Worm (Caenorhabditis elegans) whole organism, L2 larva: ENCODE measurements around the gene col-165.

Experiments used
- C34F6.9 ChIP-seq: fragments of 150-350 bp; optimal IDR thresholded peaks from 2 replicates; lab custom pipeline; 2014; ENCODE audit warnings: missing biosample characterization, missing genetic modification characterization
- F13H6.1 ChIP-seq: sonication (generic microtip); optimal IDR thresholded peaks from 2 replicates; lab custom pipeline; 2016; ENCODE audit warnings: missing genetic modification characterization, missing compliant biosample characterization
- R02D3.7 ChIP-seq: fragments of 150-350 bp; optimal IDR thresholded peaks from 2 replicates; lab custom pipeline; 2014; ENCODE audit warnings: missing biosample characterization, missing genetic modification characterization
- Y55F3AM.14 ChIP-seq: fragments of 200-800 bp; sonication (Bioruptor generic); optimal IDR thresholded peaks from 2 replicates; lab custom pipeline; 2018; ENCODE audit warnings: mild to moderate bottlenecking, missing genetic modification characterization, missing compliant biosample characterization
- ZK546.5 ChIP-seq: sonication (generic microtip); optimal IDR thresholded peaks from 2 replicates; lab custom pipeline; 2017; ENCODE audit warnings: missing biosample characterization, missing genetic modification characterization
- alr-1 ChIP-seq: fragments of 150-350 bp; optimal IDR thresholded peaks from 2 replicates; lab custom pipeline; 2014; ENCODE audit warnings: missing biosample characterization, missing genetic modification characterization
- aly-2 ChIP-seq: fragments of 150-350 bp; optimal IDR thresholded peaks from 2 replicates; lab custom pipeline; 2014; ENCODE audit warnings: missing biosample characterization, missing genetic modification characterization
- ama-1 ChIP-seq: fragments of 150-350 bp; optimal IDR thresholded peaks from 2 replicates; lab custom pipeline; 2018; ENCODE audit warnings: inconsistent platforms
- blmp-1 ChIP-seq: sonication (generic microtip); optimal IDR thresholded peaks from 2 replicates; lab custom pipeline; 2017; ENCODE audit warnings: missing genetic modification characterization, mild to moderate bottlenecking, missing compliant biosample characterization, antibody characterized with exemption, moderate library complexity; ENCODE audit not compliant: insufficient read depth
- ceh-16 ChIP-seq: fragments of 150-350 bp; optimal IDR thresholded peaks from 2 replicates; lab custom pipeline; 2014; ENCODE audit warnings: missing biosample characterization, missing genetic modification characterization
- crh-2 ChIP-seq: sonication (generic microtip); optimal IDR thresholded peaks from 2 replicates; lab custom pipeline; 2017; ENCODE audit warnings: missing biosample characterization, missing genetic modification characterization
- dmd-4 ChIP-seq: sonication (generic microtip); optimal IDR thresholded peaks from 2 replicates; lab custom pipeline; 2017; ENCODE audit warnings: missing biosample characterization, missing genetic modification characterization
- egl-27 ChIP-seq: sonication (generic microtip); optimal IDR thresholded peaks from 3 replicates; lab custom pipeline; 2017; ENCODE audit warnings: missing biosample characterization, missing genetic modification reagents, missing genetic modification characterization
- elt-1 ChIP-seq: fragments of 150-350 bp; optimal IDR thresholded peaks from 2 replicates; lab custom pipeline; 2014; ENCODE audit warnings: missing biosample characterization, missing genetic modification characterization
- fos-1 ChIP-seq: fragments of 150-350 bp; optimal IDR thresholded peaks from 2 replicates; lab custom pipeline; 2014; ENCODE audit warnings: missing biosample characterization, missing genetic modification characterization
- gmeb-1 ChIP-seq: fragments of 150-350 bp; optimal IDR thresholded peaks from 2 replicates; lab custom pipeline; 2014; ENCODE audit warnings: missing biosample characterization, missing genetic modification characterization
- lin-13 ChIP-seq: fragments of 150-350 bp; optimal IDR thresholded peaks from 2 replicates; lab custom pipeline; 2014; ENCODE audit warnings: missing biosample characterization, missing genetic modification reagents, missing genetic modification characterization
- lin-39 ChIP-seq: fragments of 150-350 bp; optimal IDR thresholded peaks from 2 replicates; lab custom pipeline; 2014; ENCODE audit warnings: missing biosample characterization, missing genetic modification reagents, missing genetic modification characterization
- lsy-2 ChIP-seq, 2 experiments: fragments of 150-350 bp in 1 of 2; sonication (generic microtip) in 1 of 2; optimal IDR thresholded peaks; 2 replicates each; lab custom pipeline; 2014 to 2017; ENCODE audit warnings: missing biosample characterization in 2 of 2, missing genetic modification characterization in 2 of 2
- mab-5 ChIP-seq: fragments of 150-350 bp; optimal IDR thresholded peaks from 2 replicates; lab custom pipeline; 2014; ENCODE audit warnings: missing biosample characterization, missing genetic modification characterization
- mbf-1 ChIP-seq: sonication (generic microtip); optimal IDR thresholded peaks from 2 replicates; lab custom pipeline; 2017; ENCODE audit warnings: missing biosample characterization, missing genetic modification characterization
- mdl-1 ChIP-seq, 2 experiments: fragments of 150-350 bp in 1 of 2; sonication (generic microtip) in 1 of 2; optimal IDR thresholded peaks; 2 replicates each; lab custom pipeline; 2017; ENCODE audit warnings: missing biosample characterization in 2 of 2, missing genetic modification characterization in 2 of 2
- nhr-10 ChIP-seq: sonication (generic microtip); optimal IDR thresholded peaks from 2 replicates; lab custom pipeline; 2017; ENCODE audit warnings: missing biosample characterization, missing genetic modification characterization
- nhr-11 ChIP-seq: fragments of 150-350 bp; optimal IDR thresholded peaks from 2 replicates; lab custom pipeline; 2014; ENCODE audit warnings: missing biosample characterization, missing genetic modification characterization
- nhr-12 ChIP-seq: fragments of 150-350 bp; optimal IDR thresholded peaks from 2 replicates; lab custom pipeline; 2014; ENCODE audit warnings: missing biosample characterization, missing genetic modification characterization
- nhr-237 ChIP-seq: fragments of 150-350 bp; optimal IDR thresholded peaks from 2 replicates; lab custom pipeline; 2014; ENCODE audit warnings: missing biosample characterization, missing genetic modification characterization
- nhr-77 ChIP-seq: fragments of 150-350 bp; optimal IDR thresholded peaks from 2 replicates; lab custom pipeline; 2014; ENCODE audit warnings: missing biosample characterization, missing genetic modification characterization
- peb-1 ChIP-seq: fragments of 150-350 bp; optimal IDR thresholded peaks from 2 replicates; lab custom pipeline; 2014; ENCODE audit warnings: missing biosample characterization, missing genetic modification characterization
- skn-1 ChIP-seq: sonication (generic microtip); optimal IDR thresholded peaks from 2 replicates; lab custom pipeline; 2017; ENCODE audit warnings: missing biosample characterization, missing genetic modification characterization
- sma-3 ChIP-seq: sonication (generic microtip); optimal IDR thresholded peaks from 2 replicates; lab custom pipeline; 2016; ENCODE audit warnings: missing genetic modification reagents, missing genetic modification characterization, missing compliant biosample characterization
- snpc-4 ChIP-seq: fragments of 150-350 bp; optimal IDR thresholded peaks from 2 replicates; lab custom pipeline; 2014; ENCODE audit warnings: missing biosample characterization, missing genetic modification characterization
- unc-39 ChIP-seq: fragments of 150-350 bp; optimal IDR thresholded peaks from 2 replicates; lab custom pipeline; 2014; ENCODE audit warnings: missing biosample characterization, missing genetic modification characterization
- unc-55 ChIP-seq: fragments of 150-350 bp; sonication (generic microtip); optimal IDR thresholded peaks from 3 replicates; lab custom pipeline; 2014; ENCODE audit warnings: missing biosample characterization, missing genetic modification reagents, missing genetic modification characterization
- zag-1 ChIP-seq: fragments of 150-350 bp; optimal IDR thresholded peaks from 2 replicates; lab custom pipeline; 2014; ENCODE audit warnings: missing biosample characterization, missing genetic modification characterization
- ztf-1 ChIP-seq: fragments of 200-800 bp; sonication (Bioruptor generic); conservative IDR thresholded peaks from 2 replicates; pipeline ENCODE4 v1.3.6; 2022; ENCODE audit warnings: missing genetic modification characterization, missing compliant biosample characterization
- ztf-11 ChIP-seq: sonication (generic microtip); optimal IDR thresholded peaks from 2 replicates; lab custom pipeline; 2017; ENCODE audit warnings: missing biosample characterization, missing genetic modification characterization
- ztf-4 ChIP-seq: fragments of 150-350 bp; optimal IDR thresholded peaks from 2 replicates; lab custom pipeline; 2014; ENCODE audit warnings: missing biosample characterization, missing genetic modification characterization

col-165 gene

DNA sequence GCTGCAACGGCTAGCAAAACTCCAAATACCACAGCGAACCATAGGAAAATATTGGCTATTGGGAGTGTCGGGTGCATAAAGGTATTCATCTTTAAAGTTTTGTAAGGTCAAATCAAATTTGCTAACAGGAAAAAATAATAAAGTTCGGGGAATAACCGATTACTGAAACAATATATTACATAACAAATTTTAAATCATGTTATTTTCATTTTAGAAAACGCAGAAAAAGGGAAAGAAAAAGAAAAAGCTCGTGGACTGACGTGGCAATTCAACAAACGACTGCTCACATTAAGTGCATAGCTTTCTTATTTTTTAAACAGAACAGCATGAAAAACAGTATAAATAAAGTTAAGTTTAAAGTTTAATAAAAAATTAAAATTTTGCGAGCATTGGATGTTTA is 19.7 kb downstream of the col-165 start, which contains the start of gene R160.6:
Gene R160.6, minus strand, starts transcription at position 101 of the 400 bp plus-strand sequence.
- TF ChIP-seq lin-39 (tag; lab: Kevin White, UChicago), result no peak
- TF ChIP-seq ztf-4 (tag; lab: Kevin White, UChicago), result no peak
- no peak for TF ChIP-seq lsy-2 (tag; optimal IDR thresholded peaks at IDR 0.05; lab: Kevin White, UChicago)
- TF ChIP-seq R02D3.7 (tag; lab: Kevin White, UChicago), result no peak
- no peak for TF ChIP-seq elt-1
- TF ChIP-seq ama-1, result no peak
- TF ChIP-seq F13H6.1 (tag; lab: Kevin White, UChicago), result no peak
- no peak for TF ChIP-seq fos-1 (tag; lab: Kevin White, UChicago)
- TF ChIP-seq nhr-237 (tag; lab: Kevin White, UChicago), result no peak
- no peak for TF ChIP-seq ZK546.5 (tag; lab: Kevin White, UChicago)
- TF ChIP-seq peb-1 (tag; lab: Kevin White, UChicago), result no peak
- no peak for TF ChIP-seq blmp-1 (tag; lab: Kevin White, UChicago)
- no peak for TF ChIP-seq snpc-4 (tag; lab: Kevin White, UChicago)
- TF ChIP-seq mbf-1, result no peak
- no peak for TF ChIP-seq nhr-10
- TF ChIP-seq aly-2, result no peak
- TF ChIP-seq egl-27, result no peak
- TF ChIP-seq skn-1, result no peak
- TF ChIP-seq gmeb-1 (tag; lab: Kevin White, UChicago), result no peak

DNA sequence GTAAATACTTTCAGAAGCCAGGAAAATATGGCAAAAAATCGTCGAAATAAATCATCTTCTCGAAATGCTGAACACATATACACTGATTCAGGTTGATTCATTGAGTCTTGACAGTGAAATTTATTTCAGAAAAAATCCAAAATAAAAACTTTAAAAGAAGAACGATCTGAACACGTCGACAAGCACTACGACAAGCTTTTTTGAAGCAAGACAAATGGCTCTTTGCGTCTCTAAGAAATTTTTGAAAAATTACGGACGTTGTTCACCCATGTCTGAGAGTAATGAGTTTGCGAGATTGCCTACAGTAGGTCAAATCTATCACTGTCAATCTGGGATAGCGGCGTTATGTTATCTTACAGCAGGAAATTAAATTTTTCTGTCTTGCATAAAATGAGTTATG is 23.4 kb downstream of the col-165 start, which contains the start of gene R160.2:
Gene R160.2, minus strand, starts transcription at position 101 of the 400 bp plus-strand sequence.
- TF ChIP-seq ztf-1 (GFP tag; lab: Robert Waterston, UW) (no peak), mab-5 (tag; lab: Kevin White, UChicago) (no peak), nhr-237 (tag; lab: Kevin White, UChicago) (no peak), snpc-4 (tag; lab: Kevin White, UChicago) (no peak), unc-39 (tag; lab: Kevin White, UChicago) (no peak), ama-1 (no peak), peb-1 (tag; lab: Kevin White, UChicago) (no peak), zag-1 (tag; lab: Kevin White, UChicago) (no peak), alr-1 (tag; lab: Kevin White, UChicago) (no peak), unc-55 (GFP tag; lab: Kevin White, UChicago) (no peak), F13H6.1 (tag; lab: Kevin White, UChicago) (no peak)
- TF ChIP-seq, all 48 proteins: peak for 0

DNA sequence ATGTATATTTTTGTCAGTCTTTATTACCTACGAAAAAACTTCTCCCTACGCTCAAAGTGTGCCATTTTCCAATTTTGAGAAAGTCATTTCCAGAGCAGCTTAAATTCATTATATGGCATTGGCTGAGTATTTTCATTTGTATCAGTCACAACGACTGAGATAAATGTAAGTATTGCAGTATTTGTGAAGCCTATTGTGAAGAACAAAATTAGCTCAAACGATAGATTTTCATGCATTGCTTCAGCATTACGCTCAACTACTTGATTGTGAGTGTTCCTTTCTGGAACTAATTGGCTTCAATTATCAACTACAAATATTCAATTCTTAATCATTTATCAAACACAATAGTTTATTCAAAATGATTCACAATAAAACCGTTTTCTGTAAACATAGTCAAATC is 24.3 kb downstream of the col-165 start, which contains the start of gene R160.12:
Gene R160.12, minus strand, starts transcription at position 101 of the 400 bp plus-strand sequence.
- TF ChIP-seq nhr-12 (tag; lab: Kevin White, UChicago), result no peak
- no peak for TF ChIP-seq skn-1
- no peak for TF ChIP-seq elt-1
- no peak for TF ChIP-seq peb-1 (tag; lab: Kevin White, UChicago)
- TF ChIP-seq R02D3.7 (tag; lab: Kevin White, UChicago), result no peak
- TF ChIP-seq snpc-4 (tag; lab: Kevin White, UChicago), result no peak
- no peak for TF ChIP-seq dmd-4 (tag; lab: Kevin White, UChicago)
- no peak for TF ChIP-seq crh-2 (tag; lab: Kevin White, UChicago)
- TF ChIP-seq sma-3 (GFP tag; lab: Kevin White, UChicago), result no peak
- TF ChIP-seq nhr-77, result no peak
- TF ChIP-seq ztf-11 (tag; lab: Kevin White, UChicago), result no peak
- TF ChIP-seq lin-13 (GFP tag; lab: Kevin White, UChicago), result no peak
- no peak for TF ChIP-seq zag-1 (tag; lab: Kevin White, UChicago)
- no peak for TF ChIP-seq ceh-16
- no peak for TF ChIP-seq nhr-11 (tag; lab: Kevin White, UChicago)
- no peak for TF ChIP-seq C34F6.9
- no peak for TF ChIP-seq mdl-1 (tag; optimal IDR thresholded peaks at IDR 0.05; lab: Kevin White, UChicago)
- TF ChIP-seq Y55F3AM.14 (GFP tag; lab: Kevin White, UChicago), result no peak
- no peak for TF ChIP-seq gmeb-1 (tag; lab: Kevin White, UChicago)
- TF ChIP-seq, all 48 proteins: peak for 0

ce11 chrX:4383316-4383936 is 30.0 kb downstream of the col-165 start, which contains the start of gene lst-2:
lst-2 (minus strand) TSS chrX:4383366.
- no peak for TF ChIP-seq lin-39 (tag; lab: Kevin White, UChicago)
- peak; percentile 11 for TF ChIP-seq unc-55 (GFP tag; lab: Kevin White, UChicago)
